Worm (Caenorhabditis elegans) whole organism, L4 larva: ENCODE data around the gene clec-167.

Experiments
- Y48G9A.11 ChIP-seq: fragments of 200-800 bp; sonication (Bioruptor generic); IDR thresholded peaks from 2 replicates; pipeline ENCODE4 v1.3.6; 2022; ENCODE audit warnings: missing genetic modification reagents, missing genetic modification characterization, missing compliant biosample characterization
- aly-2 ChIP-seq: sonication (generic microtip); optimal IDR thresholded peaks from 2 replicates; lab custom pipeline; 2018; ENCODE audit warnings: missing biosample characterization, missing genetic modification characterization
- daf-12 ChIP-seq: fragments of 150-350 bp; optimal IDR thresholded peaks from 2 replicates; lab custom pipeline; 2014; ENCODE audit warnings: missing biosample characterization, missing genetic modification reagents, missing genetic modification characterization
- nhr-237 ChIP-seq: sonication (generic microtip); optimal IDR thresholded peaks from 2 replicates; lab custom pipeline; 2017; ENCODE audit warnings: missing biosample characterization, missing genetic modification characterization
- nhr-6 ChIP-seq: fragments of 150-350 bp; optimal IDR thresholded peaks from 2 replicates; lab custom pipeline; 2014; ENCODE audit warnings: missing biosample characterization, missing genetic modification characterization
- snpc-1.2 ChIP-seq: fragments of 200-800 bp; sonication (Bioruptor generic); IDR thresholded peaks from 2 replicates; pipeline ENCODE4 v1.3.6; 2022; ENCODE audit warnings: missing genetic modification reagents, missing genetic modification characterization, missing compliant biosample characterization
- zag-1 ChIP-seq: fragments of 150-350 bp; optimal IDR thresholded peaks from 2 replicates; lab custom pipeline; 2014; ENCODE audit warnings: missing biosample characterization, missing genetic modification characterization

ce11 chrIV:1274583-1274982 lies 19.1 kb upstream of the clec-167 start, which contains the start of gene C09E9.1:
- TF ChIP-seq zag-1 = no peak
- peak; percentile 54; the same call in 1 of the 2 replicates for TF ChIP-seq Y48G9A.11 (GFP tag; lab: Robert Waterston, UW)
- TF ChIP-seq daf-12 = no peak
- no peak for TF ChIP-seq nhr-6
- TF ChIP-seq aly-2 (tag; lab: Kevin White, UChicago) = no peak
- no peak for TF ChIP-seq snpc-1.2 (GFP tag; lab: Robert Waterston, UW)
- no peak for TF ChIP-seq nhr-237 (tag; lab: Kevin White, UChicago)
